Worm (Caenorhabditis elegans): ENCODE data around the gene T12E12.6.

The T12E12.6 gene

ce11 chrIV:5593804-5594214 is 19.9 kb upstream of the T12E12.6 start (continued):
- TF ChIP-seq tbx-2 (tag; optimal IDR thresholded peaks at IDR 0.05) (peak; percentile 71), elt-3 (tag; optimal IDR thresholded peaks at IDR 0.05) (peak in 2 of 6 experiments; percentile 16 to 38), xbp-1 (tag; optimal IDR thresholded peaks at IDR 0.05) (peak; percentile 77), skn-1 (tag; optimal IDR thresholded peaks at IDR 0.05) (peak; percentile 50), mep-1 (tag; optimal IDR thresholded peaks at IDR 0.05) (peak; percentile 83), nhr-47 (tag; optimal IDR thresholded peaks at IDR 0.05) (peak; percentile 68), efl-3 (GFP tag; optimal IDR thresholded peaks at IDR 0.05) (no peak), nhr-90 (tag; optimal IDR thresholded peaks at IDR 0.05; ENCODE audit: poor library complexity) (peak; percentile 69), unc-86 (tag; optimal IDR thresholded peaks at IDR 0.05) (no peak), ets-5 (GFP tag; IDR thresholded peaks at IDR 0.05) (no peak), irx-1 (tag; optimal IDR thresholded peaks at IDR 0.05) (peak; percentile 53), lin-14 (GFP tag; optimal IDR thresholded peaks at IDR 0.05) (peak; percentile 98), egl-27 (tag; optimal IDR thresholded peaks at IDR 0.05) (peak in 1 of 2 experiments; percentile 2), nhr-77 (tag; optimal IDR thresholded peaks at IDR 0.05) (peak; percentile 83)

- TF ChIP-seq nhr-47 (tag; optimal IDR thresholded peaks at IDR 0.05) (peak; percentile 7), nhr-71 (tag; optimal IDR thresholded peaks at IDR 0.05) (peak; percentile 15), C16A3.4 (tag; optimal IDR thresholded peaks at IDR 0.05) (peak; percentile 4), tbx-2 (tag; optimal IDR thresholded peaks at IDR 0.05) (no peak), lin-14 (GFP tag; optimal IDR thresholded peaks at IDR 0.05) (peak; percentile 74), blmp-1 (tag; optimal IDR thresholded peaks at IDR 0.05) (peak; percentile 78), mep-1 (tag; optimal IDR thresholded peaks at IDR 0.05) (no peak), nhr-85 (tag) (peak; percentile 83), elt-3 (tag; optimal IDR thresholded peaks at IDR 0.05) (peak in 1 of 6 experiments; percentile 3)
These were observed 19.0 kb upstream of the T12E12.6 start for ce11 chrIV:5592956-5593355.

ce11 chrIV:5591134-5591533 is 17.2 kb upstream of the T12E12.6 start:
- no peak for TF ChIP-seq sox-4 (tag; optimal IDR thresholded peaks at IDR 0.05)
- peak; percentile 89 for TF ChIP-seq irx-1 (tag; optimal IDR thresholded peaks at IDR 0.05)
- peak; percentile 6 for TF ChIP-seq C04F5.9 (tag; optimal IDR thresholded peaks at IDR 0.05)
- peak; percentile 100 for TF ChIP-seq nhr-85 (tag)
- TF ChIP-seq egl-27 (tag; optimal IDR thresholded peaks at IDR 0.05) = no peak
- TF ChIP-seq pax-3 (tag; optimal IDR thresholded peaks at IDR 0.05) = no peak
- TF ChIP-seq nhr-20 (tag; optimal IDR thresholded peaks at IDR 0.05) = peak; percentile 97
- peak; percentile 88 for TF ChIP-seq snu-23 (GFP tag; optimal IDR thresholded peaks at IDR 0.05)
- TF ChIP-seq elt-2 (tag; optimal IDR thresholded peaks at IDR 0.05) = peak; percentile 82
- TF ChIP-seq dpl-1 (GFP tag; optimal IDR thresholded peaks at IDR 0.05) = peak; percentile 8 to 65 (median 44)
- no peak for TF ChIP-seq mef-2 (tag; optimal IDR thresholded peaks at IDR 0.05)
- no peak for TF ChIP-seq nhr-28 (tag; optimal IDR thresholded peaks at IDR 0.05)
- peak; percentile 53 for TF ChIP-seq rnt-1 (tag; optimal IDR thresholded peaks at IDR 0.05)
- peak in 1 of 2 experiments; percentile 96 for TF ChIP-seq mdl-1 (tag; optimal IDR thresholded peaks at IDR 0.05)
- TF ChIP-seq ces-1 (GFP tag; optimal IDR thresholded peaks at IDR 0.05) = no peak
- peak; percentile 27 for TF ChIP-seq xbp-1 (tag; optimal IDR thresholded peaks at IDR 0.05)
- TF ChIP-seq nhr-11 (tag; optimal IDR thresholded peaks at IDR 0.05) = peak; percentile 24
- TF ChIP-seq nhr-71 (tag; optimal IDR thresholded peaks at IDR 0.05) = peak; percentile 96
- TF ChIP-seq C16A3.4 (tag; optimal IDR thresholded peaks at IDR 0.05) = peak; percentile 72
- no peak for TF ChIP-seq zag-1 (tag; optimal IDR thresholded peaks at IDR 0.05)
- TF ChIP-seq unc-86 (tag; optimal IDR thresholded peaks at IDR 0.05) = no peak
- peak; percentile 84 for TF ChIP-seq nhr-19 (GFP tag; conservative IDR thresholded peaks at IDR 0.05)
- peak; percentile 24 for TF ChIP-seq snpc-4 (tag; optimal IDR thresholded peaks at IDR 0.05)
- TF ChIP-seq vab-15 (tag; optimal IDR thresholded peaks at IDR 0.05) = peak; percentile 99
- peak in 3 of 6 experiments; percentile 37 to 88 (median 76) for TF ChIP-seq elt-3 (tag; optimal IDR thresholded peaks at IDR 0.05)
- TF ChIP-seq nhr-77 (tag; optimal IDR thresholded peaks at IDR 0.05) = peak; percentile 42
- peak; percentile 22 for TF ChIP-seq jun-1 (tag; optimal IDR thresholded peaks at IDR 0.05)
- TF ChIP-seq sptf-1 (tag; optimal IDR thresholded peaks at IDR 0.05) = no peak
- TF ChIP-seq nhr-76 (tag; optimal IDR thresholded peaks at IDR 0.05) = no peak
- TF ChIP-seq ztf-4 (tag; optimal IDR thresholded peaks at IDR 0.05) = peak; percentile 23
- no peak for TF ChIP-seq unc-30 (tag; optimal IDR thresholded peaks at IDR 0.05)
- peak; percentile 44 for TF ChIP-seq lir-3 (tag; optimal IDR thresholded peaks at IDR 0.05; ENCODE audit: poor library complexity)
- peak; percentile 60 for TF ChIP-seq grh-1 (GFP tag; IDR thresholded peaks at IDR 0.05)
- peak; percentile 94 for TF ChIP-seq unc-130 (tag; optimal IDR thresholded peaks at IDR 0.05)
- TF ChIP-seq skn-1 (tag; optimal IDR thresholded peaks at IDR 0.05) = peak; percentile 87
- no peak for TF ChIP-seq lin-15B (tag; optimal IDR thresholded peaks at IDR 0.05)
- no peak for TF ChIP-seq fos-1 (tag; optimal IDR thresholded peaks at IDR 0.05)
- TF ChIP-seq ama-1 (optimal IDR thresholded peaks at IDR 0.05) = peak; percentile 44
- no peak for TF ChIP-seq nhr-12 (tag; optimal IDR thresholded peaks at IDR 0.05)
- peak; percentile 40 for TF ChIP-seq sup-37 (GFP tag; optimal IDR thresholded peaks at IDR 0.05)

Measured in whole organism, L1 larva.